Fruit fly (Drosophila melanogaster) whole organism, embryonic: ENCODE results near the gene Dph5.

Source experiments
- Atf-2 ChIP-seq: fragments of 200-800 bp; sonication (Bioruptor generic); optimal IDR thresholded peaks from 2 replicates; lab custom pipeline; 2016; ENCODE audit warnings: missing biosample characterization, missing genetic modification characterization
- B-H1 ChIP-seq: fragments of 200-800 bp; sonication (Bioruptor generic); IDR thresholded peaks from 3 replicates; pipeline ENCODE4 v1.3.6; 2022; ENCODE audit warnings: missing biosample characterization, missing genetic modification characterization
- BEAF-32 ChIP-seq: fragments of 200-800 bp; sonication (Bioruptor generic); optimal IDR thresholded peaks from 3 replicates; lab custom pipeline; 2017; ENCODE audit warnings: missing biosample characterization, missing genetic modification characterization, mild to moderate bottlenecking, moderate library complexity, missing genetic modification reagents
- Bgb ChIP-seq: fragments of 200-800 bp; sonication (Bioruptor generic); IDR thresholded peaks from 2 replicates; pipeline ENCODE4 v1.3.6; 2022; ENCODE audit warnings: missing biosample characterization, missing genetic modification characterization; ENCODE audit not compliant: partially characterized antibody
- CG10274 ChIP-seq: fragments of 200-800 bp; sonication (Bioruptor generic); optimal IDR thresholded peaks from 3 replicates; lab custom pipeline; 2017; ENCODE audit warnings: missing biosample characterization, mild to moderate bottlenecking, missing genetic modification characterization
- CG10543 ChIP-seq: fragments of 200-800 bp; sonication (Bioruptor generic); optimal IDR thresholded peaks from 3 replicates; lab custom pipeline; 2017; ENCODE audit warnings: missing biosample characterization, mild to moderate bottlenecking, missing genetic modification characterization, moderate library complexity
- CG10979 ChIP-seq: fragments of 200-800 bp; sonication (Bioruptor generic); optimal IDR thresholded peaks from 2 replicates; lab custom pipeline; 2018; ENCODE audit warnings: missing biosample characterization, mild to moderate bottlenecking, missing genetic modification characterization, moderate library complexity
- CG11695 ChIP-seq: fragments of 200-800 bp; sonication (Bioruptor generic); IDR thresholded peaks from 3 replicates; pipeline ENCODE4 v1.3.6; 2022; ENCODE audit warnings: missing biosample characterization, missing genetic modification characterization
- CG12942 ChIP-seq: fragments of 200-800 bp; sonication (Bioruptor generic); optimal IDR thresholded peaks from 3 replicates; lab custom pipeline; 2016; ENCODE audit warnings: missing biosample characterization, missing genetic modification characterization
- CG14014 ChIP-seq: fragments of 200-800 bp; sonication (Bioruptor generic); IDR thresholded peaks from 2 replicates; pipeline ENCODE4 v1.3.6; 2022; ENCODE audit warnings: missing biosample characterization, missing genetic modification characterization
- CG15269 ChIP-seq: fragments of 200-800 bp; sonication (Bioruptor generic); optimal IDR thresholded peaks from 2 replicates; lab custom pipeline; 2018; ENCODE audit warnings: missing biosample characterization, mild to moderate bottlenecking, missing genetic modification characterization, moderate library complexity
- CG31365 ChIP-seq: fragments of 200-800 bp; sonication (Bioruptor generic); optimal IDR thresholded peaks from 2 replicates; lab custom pipeline; 2018; ENCODE audit warnings: missing biosample characterization, mild to moderate bottlenecking, missing genetic modification characterization
- CG34224 ChIP-seq: fragments of 200-800 bp; sonication (Bioruptor generic); IDR thresholded peaks from 3 replicates; pipeline ENCODE4 v1.3.6; 2022; ENCODE audit warnings: missing biosample characterization, missing genetic modification characterization; ENCODE audit not compliant: partially characterized antibody
- CG34376 ChIP-seq: fragments of 200-800 bp; sonication (Bioruptor generic); optimal IDR thresholded peaks from 2 replicates; lab custom pipeline; 2018; ENCODE audit warnings: missing biosample characterization, mild to moderate bottlenecking, missing genetic modification characterization
- CG3838 ChIP-seq: fragments of 200-800 bp; sonication (Bioruptor generic); optimal IDR thresholded peaks from 3 replicates; lab custom pipeline; 2016; ENCODE audit warnings: missing biosample characterization, missing genetic modification characterization
- CG5180 ChIP-seq: fragments of 200-800 bp; sonication (Bioruptor generic); optimal IDR thresholded peaks from 3 replicates; lab custom pipeline; 2017; ENCODE audit warnings: missing biosample characterization, missing genetic modification characterization, mild to moderate bottlenecking, moderate library complexity, missing genetic modification reagents
- CG6175 ChIP-seq: fragments of 200-800 bp; sonication (Bioruptor generic); IDR thresholded peaks from 3 replicates; pipeline ENCODE4 v1.3.6; 2022; ENCODE audit warnings: missing biosample characterization, missing genetic modification characterization
- CG8290 ChIP-seq, 3 experiments: fragments of 200-800 bp; sonication (Bioruptor generic); optimal IDR thresholded peaks; 2 replicates each; lab custom pipeline; 2016 to 2019; ENCODE audit warnings: missing biosample characterization in 3 of 3, missing genetic modification characterization in 3 of 3, mild to moderate bottlenecking in 2 of 3, moderate library complexity in 1 of 3
- CG9215 ChIP-seq: fragments of 200-800 bp; sonication (Bioruptor generic); IDR thresholded peaks from 2 replicates; pipeline ENCODE4 v1.3.6; 2022; ENCODE audit warnings: missing biosample characterization, missing genetic modification characterization
- CG9817 ChIP-seq: fragments of 200-800 bp; sonication (Bioruptor generic); optimal IDR thresholded peaks from 2 replicates; lab custom pipeline; 2018; ENCODE audit warnings: missing biosample characterization, mild to moderate bottlenecking, missing genetic modification characterization, moderate library complexity
- Camta ChIP-seq: fragments of 200-800 bp; sonication (Bioruptor generic); optimal IDR thresholded peaks from 2 replicates; lab custom pipeline; 2016; ENCODE audit warnings: missing biosample characterization, missing genetic modification characterization
- E2f2 ChIP-seq: fragments of 200-800 bp; sonication (Bioruptor generic); IDR thresholded peaks from 2 replicates; pipeline ENCODE4 v1.3.6; 2022; ENCODE audit warnings: missing biosample characterization, missing genetic modification characterization
- Fer3 ChIP-seq: fragments of 200-800 bp; sonication (Bioruptor generic); optimal IDR thresholded peaks from 2 replicates; lab custom pipeline; 2018; ENCODE audit warnings: missing biosample characterization, mild to moderate bottlenecking, missing genetic modification characterization, moderate library complexity
- Hmx ChIP-seq: fragments of 200-800 bp; sonication (Bioruptor generic); optimal IDR thresholded peaks from 2 replicates; lab custom pipeline; 2016; ENCODE audit warnings: missing biosample characterization, missing genetic modification characterization
- Hr39 ChIP-seq: fragments of >200 bp; optimal IDR thresholded peaks from 2 replicates; lab custom pipeline; 2017
- MESR4 ChIP-seq: fragments of 200-800 bp; sonication (Bioruptor generic); optimal IDR thresholded peaks from 2 replicates; lab custom pipeline; 2018; ENCODE audit warnings: missing biosample characterization, mild to moderate bottlenecking, missing genetic modification characterization, moderate library complexity
- Mad ChIP-seq: fragments of 200-800 bp; sonication (Bioruptor generic); optimal IDR thresholded peaks from 2 replicates; lab custom pipeline; 2016; ENCODE audit warnings: missing biosample characterization, missing genetic modification characterization
- Myb ChIP-seq: fragments of 200-800 bp; sonication (Bioruptor generic); optimal IDR thresholded peaks from 2 replicates; lab custom pipeline; 2016; ENCODE audit warnings: missing biosample characterization, missing genetic modification characterization
- NC2α ChIP-seq: fragments of 200-800 bp; sonication (Bioruptor generic); optimal IDR thresholded peaks from 2 replicates; lab custom pipeline; 2016; ENCODE audit warnings: missing biosample characterization, missing genetic modification characterization
- Nf-YA ChIP-seq: fragments of 200-800 bp; sonication (Bioruptor generic); IDR thresholded peaks from 2 replicates; pipeline ENCODE4 v1.3.6; 2022; ENCODE audit warnings: missing biosample characterization, missing genetic modification characterization
- Ravus ChIP-seq: fragments of 200-800 bp; sonication (Bioruptor generic); IDR thresholded peaks from 2 replicates; pipeline ENCODE4 v1.3.6; 2022; ENCODE audit warnings: missing biosample characterization, missing genetic modification characterization
- Rfx ChIP-seq: fragments of 200-800 bp; sonication (Bioruptor generic); IDR thresholded peaks from 2 replicates; pipeline ENCODE4 v1.3.6; 2022; ENCODE audit warnings: missing biosample characterization, missing genetic modification characterization
- Xrp1 ChIP-seq: fragments of 200-800 bp; sonication (Bioruptor generic); IDR thresholded peaks from 2 replicates; pipeline ENCODE4 v1.3.6; 2022; ENCODE audit warnings: missing biosample characterization, missing genetic modification characterization
- al ChIP-seq: fragments of 200-800 bp; sonication (Bioruptor generic); IDR thresholded peaks from 2 replicates; pipeline ENCODE4 v1.3.6; 2022; ENCODE audit warnings: missing biosample characterization, missing genetic modification characterization
- ara ChIP-seq: fragments of 200-800 bp; sonication (Bioruptor generic); IDR thresholded peaks from 2 replicates; pipeline ENCODE4 v1.3.6; 2022; ENCODE audit warnings: missing biosample characterization, missing genetic modification characterization
- bigmax ChIP-seq: fragments of 200-800 bp; sonication (Bioruptor generic); optimal IDR thresholded peaks from 2 replicates; lab custom pipeline; 2018; ENCODE audit warnings: missing biosample characterization, mild to moderate bottlenecking, missing genetic modification characterization
- crc ChIP-seq: fragments of 200-800 bp; sonication (Bioruptor generic); optimal IDR thresholded peaks from 2 replicates; lab custom pipeline; 2016; ENCODE audit warnings: missing biosample characterization, missing genetic modification characterization
- cwo ChIP-seq: fragments of 200-800 bp; sonication (Bioruptor generic); optimal IDR thresholded peaks from 3 replicates; lab custom pipeline; 2017; ENCODE audit warnings: missing biosample characterization, missing genetic modification characterization, mild to moderate bottlenecking, moderate library complexity, missing genetic modification reagents
- eve ChIP-seq, 2 experiments: fragments of >200 bp; optimal IDR thresholded peaks; 2 replicates each; lab custom pipeline; 2017; ENCODE audit warnings: missing biosample characterization in 2 of 2, missing genetic modification characterization in 2 of 2
- ewg ChIP-seq: fragments of 200-800 bp; sonication (Bioruptor generic); optimal IDR thresholded peaks from 3 replicates; lab custom pipeline; 2017; ENCODE audit warnings: mild to moderate bottlenecking, missing biosample characterization, missing genetic modification reagents, missing genetic modification characterization
- klu ChIP-seq: fragments of 200-800 bp; sonication (Bioruptor generic); IDR thresholded peaks from 2 replicates; pipeline ENCODE4 v1.3.6; 2022; ENCODE audit warnings: missing biosample characterization, missing genetic modification characterization
- otp ChIP-seq: fragments of 200-800 bp; sonication (Bioruptor generic); IDR thresholded peaks from 3 replicates; pipeline ENCODE4, ENCODE4 v1.3.6; 2022; ENCODE audit warnings: missing biosample characterization, missing genetic modification characterization
- row ChIP-seq: fragments of 200-800 bp; sonication (Bioruptor generic); IDR thresholded peaks from 3 replicates; pipeline ENCODE4 v1.3.6; 2022; ENCODE audit warnings: missing biosample characterization, missing genetic modification characterization
- run ChIP-seq: fragments of 200-800 bp; sonication (Bioruptor generic); optimal IDR thresholded peaks from 3 replicates; lab custom pipeline; 2018; ENCODE audit warnings: missing biosample characterization, mild to moderate bottlenecking, missing genetic modification characterization
- seq ChIP-seq: fragments of 200-800 bp; sonication (Bioruptor generic); IDR thresholded peaks from 2 replicates; pipeline ENCODE4 v1.3.6; 2022; ENCODE audit warnings: missing biosample characterization, missing genetic modification characterization
- shn ChIP-seq: fragments of 200-800 bp; sonication (Bioruptor generic); optimal IDR thresholded peaks from 3 replicates; lab custom pipeline; 2016; ENCODE audit warnings: missing biosample characterization, missing genetic modification characterization
- sim ChIP-seq: fragments of 200-800 bp; sonication (Bioruptor generic); IDR thresholded peaks from 2 replicates; pipeline ENCODE4 v1.3.6; 2022; ENCODE audit warnings: missing biosample characterization, missing genetic modification characterization
- sob ChIP-seq: fragments of 200-800 bp; sonication (Bioruptor generic); IDR thresholded peaks from 2 replicates; pipeline ENCODE4 v1.3.6; 2022; ENCODE audit warnings: missing biosample characterization, missing genetic modification characterization
- ssp ChIP-seq: fragments of 200-800 bp; sonication (Bioruptor generic); IDR thresholded peaks from 2 replicates; pipeline ENCODE4 v1.3.6; 2022; ENCODE audit warnings: missing biosample characterization, missing genetic modification characterization
- stwl ChIP-seq: fragments of 200-800 bp; sonication (Bioruptor generic); optimal IDR thresholded peaks from 3 replicates; lab custom pipeline; 2018; ENCODE audit warnings: missing biosample characterization, mild to moderate bottlenecking, missing genetic modification characterization, moderate library complexity
- vnd ChIP-seq: fragments of 200-800 bp; sonication (Bioruptor generic); IDR thresholded peaks from 3 replicates; pipeline ENCODE4 v1.3.6; 2022; ENCODE audit warnings: missing biosample characterization, missing genetic modification characterization; ENCODE audit not compliant: partially characterized antibody

Gene Dph5

dm6 chr3R:22596450-22596849 lies 13.4 kb upstream of the Dph5 start (continued):
- TF ChIP-seq CG5180 (GFP tag; lab: Kevin White, UChicago) (peak; percentile 28), CG9817 (tag; lab: Kevin White, UChicago) (peak; percentile 7), sob (GFP tag; lab: Robert Waterston, UW) (peak; percentile 64; the same call in 1 of the 2 replicates), ssp (GFP tag; lab: Robert Waterston, UW) (no peak), Ravus (GFP tag; lab: Robert Waterston, UW) (no peak), BEAF-32 (GFP tag; lab: Kevin White, UChicago) (no peak), run (tag; lab: Kevin White, UChicago) (no peak), Nf-YA (GFP tag; lab: Robert Waterston, UW) (0 out of 2 replicates have a peak, but pooled peaks have one; percentile 31), CG6175 (GFP tag; lab: Robert Waterston, UW) (no peak), MESR4 (GFP tag; lab: Kevin White, UChicago) (no peak), al (GFP tag; lab: Robert Waterston, UW) (no peak), bigmax (GFP tag; lab: Kevin White, UChicago) (no peak), Xrp1 (peak; percentile 79), CG10979 (tag; lab: Kevin White, UChicago) (no peak), CG11695 (GFP tag; lab: Robert Waterston, UW) (peak; percentile 73; the same call in 2 of the 3 replicates), crc (GFP tag; lab: Kevin White, UChicago) (no peak), sim (GFP tag; lab: Robert Waterston, UW) (peak; percentile 29; the same call in 1 of the 2 replicates), CG8290 (GFP tag; optimal IDR thresholded peaks at IDR 0.05; lab: Kevin White, UChicago) (peak; percentile 46), CG8290 (tag; optimal IDR thresholded peaks at IDR 0.05; lab: Kevin White, UChicago) (peak in 1 of 2 experiments; percentile 71), Mad (GFP tag; lab: Kevin White, UChicago) (no peak), CG34376 (GFP tag; lab: Kevin White, UChicago) (peak; percentile 33), CG34224 (GFP tag; lab: Robert Waterston, UW) (no peak), row (GFP tag; lab: Robert Waterston, UW) (peak; percentile 21; the same call in 1 of the 3 replicates), Hr39 (no peak), NC2α (GFP tag; lab: Kevin White, UChicago) (peak; percentile 32), Hmx (GFP tag; lab: Kevin White, UChicago) (no peak), Myb (GFP tag; lab: Kevin White, UChicago) (no peak), Atf-2 (GFP tag; lab: Kevin White, UChicago) (peak; percentile 26), CG31365 (no peak), CG10274 (GFP tag; lab: Kevin White, UChicago) (peak; percentile 9), Bgb (GFP tag; lab: Robert Waterston, UW) (no peak), Camta (GFP tag; lab: Kevin White, UChicago) (peak; percentile 31), Rfx (GFP tag; lab: Robert Waterston, UW) (no peak), shn (GFP tag; lab: Kevin White, UChicago) (no peak), CG14014 (peak; percentile 84), otp (GFP tag; lab: Robert Waterston, UW) (peak; percentile 74; the same call in 2 of the 3 replicates), seq (GFP tag; lab: Robert Waterston, UW) (peak; percentile 85), ewg (GFP tag; lab: Kevin White, UChicago) (peak; percentile 21), CG3838 (GFP tag; lab: Kevin White, UChicago) (peak; percentile 10), klu (GFP tag; lab: Robert Waterston, UW) (no peak), CG10543 (GFP tag; lab: Kevin White, UChicago) (peak; percentile 34), Fer3 (tag; lab: Kevin White, UChicago) (peak; percentile 52), CG9215 (GFP tag; lab: Robert Waterston, UW) (no peak), vnd (no peak), CG15269 (peak; percentile 33), B-H1 (GFP tag; lab: Robert Waterston, UW) (peak; percentile 38; the same call in 1 of the 3 replicates), eve (GFP tag; optimal IDR thresholded peaks at IDR 0.05; lab: Kevin White, UChicago) (no peak), ara (GFP tag; lab: Robert Waterston, UW) (peak; percentile 56), E2f2 (GFP tag; lab: Robert Waterston, UW) (peak; percentile 33; the same call in 1 of the 2 replicates), CG12942 (GFP tag; lab: Kevin White, UChicago) (peak; percentile 42), stwl (tag; lab: Kevin White, UChicago) (no peak), cwo (no peak)
